Fruit fly (Drosophila melanogaster) whole organism, embryonic: ENCODE measurements around the gene CG13613.

Experiments
- Awh ChIP-seq: fragments of 200-800 bp; sonication (Bioruptor generic); IDR thresholded peaks from 2 replicates; pipeline ENCODE4, ENCODE4 v1.3.6; 2022; ENCODE audit warnings: missing biosample characterization, missing genetic modification characterization
- CG1024 ChIP-seq: fragments of 200-800 bp; sonication (Bioruptor generic); IDR thresholded peaks from 2 replicates; pipeline ENCODE4 v1.3.6; 2022; ENCODE audit warnings: missing biosample characterization, missing genetic modification characterization
- CG11504 ChIP-seq: fragments of 200-800 bp; sonication (Bioruptor generic); optimal IDR thresholded peaks from 3 replicates; lab custom pipeline; 2019; ENCODE audit warnings: missing biosample characterization, mild to moderate bottlenecking, missing genetic modification characterization, moderate library complexity
- CG12104 ChIP-seq: fragments of 200-800 bp; sonication (Bioruptor generic); optimal IDR thresholded peaks from 3 replicates; lab custom pipeline; 2016; ENCODE audit warnings: missing biosample characterization, missing genetic modification characterization
- CG15011 ChIP-seq: fragments of 200-800 bp; sonication (Bioruptor generic); optimal IDR thresholded peaks from 3 replicates; lab custom pipeline; 2018; ENCODE audit warnings: missing biosample characterization, mild to moderate bottlenecking, missing genetic modification characterization
- CG15479 ChIP-seq: fragments of 200-800 bp; sonication (Bioruptor generic); optimal IDR thresholded peaks from 3 replicates; lab custom pipeline; 2019; ENCODE audit warnings: missing biosample characterization, mild to moderate bottlenecking, missing genetic modification characterization, moderate library complexity
- CG17612 ChIP-seq: fragments of 200-800 bp; sonication (Bioruptor generic); IDR thresholded peaks from 2 replicates; pipeline ENCODE4 v1.3.6; 2022; ENCODE audit warnings: missing biosample characterization, missing genetic modification characterization
- CG32767 ChIP-seq: fragments of 200-800 bp; sonication (Bioruptor generic); IDR thresholded peaks from 2 replicates; pipeline ENCODE4 v1.3.6; 2022; ENCODE audit warnings: missing biosample characterization, missing genetic modification characterization
- CG3838 ChIP-seq: fragments of 200-800 bp; sonication (Bioruptor generic); optimal IDR thresholded peaks from 3 replicates; lab custom pipeline; 2016; ENCODE audit warnings: missing biosample characterization, missing genetic modification characterization
- CG3847 ChIP-seq: fragments of 200-800 bp; sonication (Bioruptor generic); IDR thresholded peaks from 2 replicates; pipeline ENCODE4 v1.3.6; 2022; ENCODE audit warnings: missing biosample characterization, missing genetic modification characterization
- CG4282 ChIP-seq: fragments of 200-800 bp; sonication (Bioruptor generic); optimal IDR thresholded peaks from 2 replicates; lab custom pipeline; 2016; ENCODE audit warnings: missing biosample characterization, missing genetic modification characterization
- CG4360 ChIP-seq: fragments of 200-800 bp; sonication (Bioruptor generic); IDR thresholded peaks from 2 replicates; pipeline ENCODE4 v1.3.6; 2022; ENCODE audit warnings: missing biosample characterization, missing genetic modification characterization
- CG4617 ChIP-seq: fragments of 200-800 bp; sonication (Bioruptor generic); optimal IDR thresholded peaks from 3 replicates; lab custom pipeline; 2016; ENCODE audit warnings: missing biosample characterization, missing genetic modification characterization, borderline replicate concordance
- CG5245 ChIP-seq: fragments of 200-800 bp; sonication (Bioruptor generic); optimal IDR thresholded peaks from 3 replicates; lab custom pipeline; 2016; ENCODE audit warnings: missing biosample characterization, missing genetic modification characterization
- CG5953 ChIP-seq: fragments of 200-800 bp; sonication (Bioruptor generic); IDR thresholded peaks from 2 replicates; pipeline ENCODE4 v1.3.6; 2022; ENCODE audit warnings: missing biosample characterization, missing genetic modification characterization
- CG7839 ChIP-seq: fragments of 200-800 bp; sonication (Bioruptor generic); optimal IDR thresholded peaks from 3 replicates; lab custom pipeline; 2018; ENCODE audit warnings: missing biosample characterization, mild to moderate bottlenecking, missing genetic modification characterization, moderate library complexity
- CHES-1-like ChIP-seq: fragments of 200-800 bp; sonication (Bioruptor generic); optimal IDR thresholded peaks from 2 replicates; lab custom pipeline; 2016; ENCODE audit warnings: missing biosample characterization, missing genetic modification characterization
- Chrac-16 ChIP-seq: fragments of 200-800 bp; sonication (Bioruptor generic); optimal IDR thresholded peaks from 3 replicates; lab custom pipeline; 2016; ENCODE audit warnings: missing biosample characterization, missing genetic modification characterization
- CkIIα-i1 ChIP-seq: fragments of 200-800 bp; sonication (Bioruptor generic); IDR thresholded peaks from 2 replicates; pipeline ENCODE4 v1.3.6; 2022; ENCODE audit warnings: missing biosample characterization, missing genetic modification characterization
- CrebB ChIP-seq: fragments of 200-800 bp; sonication (Bioruptor generic); optimal IDR thresholded peaks from 3 replicates; lab custom pipeline; 2018; ENCODE audit warnings: missing biosample characterization, mild to moderate bottlenecking, missing genetic modification characterization
- Dek ChIP-seq: fragments of 200-800 bp; sonication (Bioruptor generic); optimal IDR thresholded peaks from 3 replicates; lab custom pipeline; 2019; ENCODE audit warnings: missing biosample characterization, mild to moderate bottlenecking, missing genetic modification characterization, moderate library complexity
- Dip3 ChIP-seq: fragments of 200-800 bp; sonication (Bioruptor generic); optimal IDR thresholded peaks from 3 replicates; lab custom pipeline; 2016; ENCODE audit warnings: missing biosample characterization, missing genetic modification characterization
- HHEX ChIP-seq: fragments of 200-800 bp; sonication (Bioruptor generic); optimal IDR thresholded peaks from 3 replicates; lab custom pipeline; 2017; ENCODE audit warnings: missing biosample characterization, mild to moderate bottlenecking, missing genetic modification characterization, missing genetic modification reagents
- HLH4C ChIP-seq: fragments of 200-800 bp; sonication (Bioruptor generic); IDR thresholded peaks from 3 replicates; pipeline ENCODE4 v1.3.6; 2022; ENCODE audit warnings: missing biosample characterization, missing genetic modification characterization; ENCODE audit not compliant: partially characterized antibody
- Max ChIP-seq: fragments of 200-800 bp; sonication (Bioruptor generic); optimal IDR thresholded peaks from 2 replicates; lab custom pipeline; 2016; ENCODE audit warnings: missing biosample characterization, mild to moderate bottlenecking, missing genetic modification characterization
- Sox102F ChIP-seq: fragments of 200-800 bp; sonication (Bioruptor generic); optimal IDR thresholded peaks from 2 replicates; lab custom pipeline; 2018; ENCODE audit warnings: missing biosample characterization, mild to moderate bottlenecking, missing genetic modification characterization, moderate library complexity
- Sry-δ ChIP-seq: fragments of 200-800 bp; sonication (Bioruptor generic); optimal IDR thresholded peaks from 2 replicates; lab custom pipeline; 2016; ENCODE audit warnings: missing biosample characterization, missing genetic modification characterization
- Ssrp ChIP-seq: fragments of 200-800 bp; sonication (Bioruptor generic); optimal IDR thresholded peaks from 2 replicates; lab custom pipeline; 2018; ENCODE audit warnings: missing biosample characterization, mild to moderate bottlenecking, missing genetic modification characterization, moderate library complexity
- Tbp ChIP-seq: fragments of >200 bp; optimal IDR thresholded peaks from 2 replicates; lab custom pipeline; 2018; ENCODE audit warnings: missing biosample characterization, missing genetic modification characterization
- Xrp1 ChIP-seq: fragments of 200-800 bp; sonication (Bioruptor generic); IDR thresholded peaks from 2 replicates; pipeline ENCODE4 v1.3.6; 2022; ENCODE audit warnings: missing biosample characterization, missing genetic modification characterization
- ab ChIP-seq: fragments of 200-800 bp; sonication (Bioruptor generic); optimal IDR thresholded peaks from 2 replicates; lab custom pipeline; 2016; ENCODE audit warnings: missing biosample characterization, missing genetic modification characterization
- al ChIP-seq: fragments of 200-800 bp; sonication (Bioruptor generic); IDR thresholded peaks from 2 replicates; pipeline ENCODE4 v1.3.6; 2022; ENCODE audit warnings: missing biosample characterization, missing genetic modification characterization
- bab2 ChIP-seq: fragments of 200-800 bp; sonication (Bioruptor generic); optimal IDR thresholded peaks from 2 replicates; lab custom pipeline; 2016; ENCODE audit warnings: missing biosample characterization, missing genetic modification characterization
- bsh ChIP-seq, 2 experiments: fragments of 200-800 bp; sonication (Bioruptor generic); optimal IDR thresholded peaks; 2 replicates each; lab custom pipeline; 2017 to 2018; ENCODE audit warnings: mild to moderate bottlenecking in 2 of 2, missing biosample characterization in 2 of 2, missing genetic modification characterization in 2 of 2, moderate library complexity in 1 of 2
- btn ChIP-seq: fragments of 200-800 bp; sonication (Bioruptor generic); optimal IDR thresholded peaks from 2 replicates; lab custom pipeline; 2016; ENCODE audit warnings: missing biosample characterization, missing genetic modification characterization
- dan ChIP-seq: fragments of 200-800 bp; sonication (Bioruptor generic); IDR thresholded peaks from 2 replicates; pipeline ENCODE4 v1.3.6; 2022; ENCODE audit warnings: missing biosample characterization, missing genetic modification characterization
- dpn ChIP-seq, 2 experiments: fragments of 200-800 bp; sonication (Bioruptor generic); optimal IDR thresholded peaks; 3 replicates each; lab custom pipeline; 2016; ENCODE audit warnings: missing biosample characterization in 2 of 2, missing genetic modification characterization in 2 of 2
- fu2 ChIP-seq: fragments of 200-800 bp; sonication (Bioruptor generic); optimal IDR thresholded peaks from 2 replicates; lab custom pipeline; 2016; ENCODE audit warnings: missing biosample characterization, missing genetic modification characterization
- gsb ChIP-seq: fragments of 200-800 bp; sonication (Bioruptor generic); IDR thresholded peaks from 2 replicates; pipeline ENCODE4 v1.3.6; 2022; ENCODE audit warnings: missing biosample characterization, missing genetic modification characterization
- gsb-n ChIP-seq: fragments of 200-800 bp; sonication (Bioruptor generic); optimal IDR thresholded peaks from 3 replicates; lab custom pipeline; 2018; ENCODE audit warnings: missing biosample characterization, mild to moderate bottlenecking, missing genetic modification characterization
- insv ChIP-seq, 2 experiments: fragments of 200-800 bp; sonication (Bioruptor generic); optimal IDR thresholded peaks; 3 replicates each; lab custom pipeline; 2016 to 2018; ENCODE audit warnings: missing biosample characterization in 2 of 2, missing genetic modification characterization in 2 of 2
- luna ChIP-seq: fragments of 200-800 bp; sonication (Bioruptor generic); optimal IDR thresholded peaks from 2 replicates; lab custom pipeline; 2016; ENCODE audit warnings: missing biosample characterization, missing genetic modification characterization
- nerfin-2 ChIP-seq: fragments of 200-800 bp; sonication (Bioruptor generic); IDR thresholded peaks from 2 replicates; pipeline ENCODE4 v1.3.6; 2022; ENCODE audit warnings: missing biosample characterization, missing genetic modification characterization; ENCODE audit not compliant: partially characterized antibody
- peb ChIP-seq: fragments of 200-800 bp; sonication (Bioruptor generic); IDR thresholded peaks from 2 replicates; pipeline ENCODE4 v1.3.6; 2022; ENCODE audit warnings: missing biosample characterization, missing genetic modification characterization
- pnt ChIP-seq: fragments of 200-800 bp; sonication (Bioruptor generic); optimal IDR thresholded peaks from 3 replicates; lab custom pipeline; 2016; ENCODE audit warnings: missing biosample characterization, missing genetic modification characterization
- prd ChIP-seq, 3 experiments: fragments of >200 bp in 2 of 3; fragments of 200-800 bp in 1 of 3; sonication (Bioruptor generic) in 1 of 3; optimal IDR thresholded peaks in 2 of 3; IDR thresholded peaks in 1 of 3; 2 replicates in 2 of 3; 3 replicates in 1 of 3; pipeline versions ENCODE4 v1.3.6 to Lab custom; 2017 to 2022; ENCODE audit warnings: missing biosample characterization in 1 of 3, missing genetic modification characterization in 1 of 3
- pros ChIP-seq: fragments of 200-800 bp; sonication (Bioruptor generic); optimal IDR thresholded peaks from 3 replicates; lab custom pipeline; 2019; ENCODE audit warnings: missing biosample characterization, mild to moderate bottlenecking, missing genetic modification characterization, moderate library complexity
- sc ChIP-seq, 3 experiments: fragments of >200 bp in 2 of 3; fragments of 200-800 bp in 1 of 3; sonication (Bioruptor generic) in 1 of 3; optimal IDR thresholded peaks; 2 replicates in 2 of 3; 3 replicates in 1 of 3; lab custom pipeline; 2017; ENCODE audit warnings: mild to moderate bottlenecking in 1 of 3, missing biosample characterization in 1 of 3, missing genetic modification characterization in 1 of 3, missing genetic modification reagents in 1 of 3
- slp2 ChIP-seq: fragments of 200-800 bp; sonication (Bioruptor generic); optimal IDR thresholded peaks from 2 replicates; lab custom pipeline; 2016; ENCODE audit warnings: missing biosample characterization, missing genetic modification characterization
- tgo ChIP-seq: fragments of 200-800 bp; sonication (Bioruptor generic); IDR thresholded peaks from 3 replicates; pipeline ENCODE4 v1.3.6; 2022; ENCODE audit warnings: missing biosample characterization, missing genetic modification characterization
- usp ChIP-seq: fragments of >200 bp; optimal IDR thresholded peaks from 2 replicates; lab custom pipeline; 2017; ENCODE audit warnings: missing biosample characterization, missing genetic modification characterization
- zfh1 ChIP-seq: fragments of 200-800 bp; sonication (Bioruptor generic); IDR thresholded peaks from 3 replicates; pipeline ENCODE4 v1.3.6; 2022; ENCODE audit warnings: missing biosample characterization, missing genetic modification characterization

The CG13613 gene

dm6 chr3R:24320342-24320711 is 45.0 kb upstream of the CG13613 start (continued):
- no peak for TF ChIP-seq CG4282
- TF ChIP-seq CG3847 (GFP tag; lab: Robert Waterston, UW), result no peak
- TF ChIP-seq CG4617 (GFP tag; lab: Kevin White, UChicago), result no peak
- TF ChIP-seq usp, result no peak
- TF ChIP-seq Sox102F (GFP tag; lab: Kevin White, UChicago), result no peak
- no peak for TF ChIP-seq CG11504 (tag; lab: Kevin White, UChicago)
- TF ChIP-seq Dek (tag; lab: Kevin White, UChicago), result no peak
- 0 out of 2 replicates have a peak, but pooled peaks have one; percentile 23 for TF ChIP-seq Xrp1 (GFP tag; lab: Robert Waterston, UW)
- TF ChIP-seq HLH4C (GFP tag; lab: Robert Waterston, UW), result peak; percentile 66
- peak; percentile 71 for TF ChIP-seq Sry-δ (GFP tag; lab: Kevin White, UChicago)
- TF ChIP-seq bab2 (GFP tag; lab: Kevin White, UChicago), result no peak
- no peak for TF ChIP-seq insv (GFP tag; optimal IDR thresholded peaks at IDR 0.05; lab: Kevin White, UChicago)
- TF ChIP-seq peb, result no peak
- no peak for TF ChIP-seq CrebB (tag; lab: Kevin White, UChicago)
- no peak for TF ChIP-seq Chrac-16 (GFP tag; lab: Kevin White, UChicago)
- TF ChIP-seq pnt (GFP tag; lab: Kevin White, UChicago), result no peak
- no peak for TF ChIP-seq slp2
- no peak for TF ChIP-seq CG17612
- no peak for TF ChIP-seq prd (optimal IDR thresholded peaks at IDR 0.05; lab: Kevin White, UChicago)
- TF ChIP-seq prd (GFP tag; IDR thresholded peaks at IDR 0.05; lab: Robert Waterston, UW), result no peak; the same call in 2 of the 3 replicates
- TF ChIP-seq fu2, result no peak
- no peak for TF ChIP-seq CG15479 (GFP tag; lab: Kevin White, UChicago)
- TF ChIP-seq CG15011, result no peak
- no peak for TF ChIP-seq CG1024 (GFP tag; lab: Robert Waterston, UW)
- TF ChIP-seq tgo (GFP tag; lab: Robert Waterston, UW), result no peak
- TF ChIP-seq CHES-1-like (GFP tag; lab: Kevin White, UChicago), result no peak
- TF ChIP-seq nerfin-2 (GFP tag; lab: Robert Waterston, UW), result no peak
- no peak for TF ChIP-seq CG5245 (GFP tag; lab: Kevin White, UChicago)
- no peak for TF ChIP-seq gsb
- no peak for TF ChIP-seq gsb-n (tag; lab: Kevin White, UChicago)
- TF ChIP-seq CkIIα-i1 (GFP tag; lab: Robert Waterston, UW), result no peak
- TF ChIP-seq CG7839 (tag; lab: Kevin White, UChicago), result no peak
- no peak for TF ChIP-seq dpn (GFP tag; optimal IDR thresholded peaks at IDR 0.05; lab: Kevin White, UChicago)
- TF ChIP-seq CG3838 (GFP tag; lab: Kevin White, UChicago), result no peak
- TF ChIP-seq luna (GFP tag; lab: Kevin White, UChicago), result no peak
- no peak for TF ChIP-seq HHEX
- no peak for TF ChIP-seq CG12104 (GFP tag; lab: Kevin White, UChicago)
- TF ChIP-seq CG4360 (GFP tag; lab: Robert Waterston, UW), result no peak
- no peak for TF ChIP-seq btn (GFP tag; lab: Kevin White, UChicago)
- TF ChIP-seq Ssrp (tag; lab: Kevin White, UChicago), result no peak
- no peak for TF ChIP-seq Max
- no peak for TF ChIP-seq sc (optimal IDR thresholded peaks at IDR 0.05; lab: Kevin White, UChicago)
- TF ChIP-seq sc (GFP tag; optimal IDR thresholded peaks at IDR 0.05; lab: Kevin White, UChicago), result no peak
- no peak for TF ChIP-seq zfh1 (GFP tag; lab: Robert Waterston, UW)
- TF ChIP-seq bsh (GFP tag; optimal IDR thresholded peaks at IDR 0.05; lab: Kevin White, UChicago), result no peak
- TF ChIP-seq Tbp, result no peak
- peak; percentile 30 for TF ChIP-seq pros (GFP tag; lab: Kevin White, UChicago)
- TF ChIP-seq ab, result no peak
- 0 out of 2 replicates have a peak, but pooled peaks have one; percentile 24 for TF ChIP-seq CG32767 (GFP tag; lab: Robert Waterston, UW)
- TF ChIP-seq CG5953 (GFP tag; lab: Robert Waterston, UW), result no peak
- TF ChIP-seq Dip3 (GFP tag; lab: Kevin White, UChicago), result no peak
- no peak for TF ChIP-seq Awh (GFP tag; lab: Robert Waterston, UW)
- TF ChIP-seq dan, result no peak
- no peak for TF ChIP-seq al (GFP tag; lab: Robert Waterston, UW)
